Fruit fly (Drosophila melanogaster) whole organism, embryonic: ENCODE results near the gene UQCR-14L.

Experiments used
- CG10366 ChIP-seq: fragments of 200-800 bp; sonication (Bioruptor generic); IDR thresholded peaks from 2 replicates; pipeline ENCODE4 v1.3.6; 2022; ENCODE audit warnings: missing biosample characterization, missing genetic modification characterization
- CG10462 ChIP-seq: fragments of 200-800 bp; sonication (Bioruptor generic); optimal IDR thresholded peaks from 2 replicates; lab custom pipeline; 2016; ENCODE audit warnings: missing biosample characterization, missing genetic modification characterization
- CG11504 ChIP-seq: fragments of 200-800 bp; sonication (Bioruptor generic); optimal IDR thresholded peaks from 3 replicates; lab custom pipeline; 2019; ENCODE audit warnings: missing biosample characterization, mild to moderate bottlenecking, missing genetic modification characterization, moderate library complexity
- CG14014 ChIP-seq: fragments of 200-800 bp; sonication (Bioruptor generic); IDR thresholded peaks from 2 replicates; pipeline ENCODE4 v1.3.6; 2022; ENCODE audit warnings: missing biosample characterization, missing genetic modification characterization
- CG15514 ChIP-seq: fragments of 200-800 bp; sonication (Bioruptor generic); optimal IDR thresholded peaks from 3 replicates; lab custom pipeline; 2017; ENCODE audit warnings: missing biosample characterization, missing genetic modification characterization, mild to moderate bottlenecking, moderate library complexity, missing genetic modification reagents
- CG15601 ChIP-seq: fragments of 200-800 bp; sonication (Bioruptor generic); optimal IDR thresholded peaks from 3 replicates; lab custom pipeline; 2019; ENCODE audit warnings: missing biosample characterization, mild to moderate bottlenecking, missing genetic modification characterization, moderate library complexity
- CG17361 ChIP-seq: fragments of 200-800 bp; sonication (Bioruptor generic); IDR thresholded peaks from 3 replicates; pipeline ENCODE4 v1.3.6; 2022; ENCODE audit warnings: missing biosample characterization, missing genetic modification characterization
- CG31224 ChIP-seq: fragments of 200-800 bp; sonication (Bioruptor generic); IDR thresholded peaks from 2 replicates; pipeline ENCODE4 v1.3.6; 2022; ENCODE audit warnings: missing biosample characterization, missing genetic modification characterization
- CG32767 ChIP-seq: fragments of 200-800 bp; sonication (Bioruptor generic); IDR thresholded peaks from 2 replicates; pipeline ENCODE4 v1.3.6; 2022; ENCODE audit warnings: missing biosample characterization, missing genetic modification characterization
- CG34376 ChIP-seq: fragments of 200-800 bp; sonication (Bioruptor generic); optimal IDR thresholded peaks from 2 replicates; lab custom pipeline; 2018; ENCODE audit warnings: missing biosample characterization, mild to moderate bottlenecking, missing genetic modification characterization
- CG43689 ChIP-seq: fragments of 200-800 bp; sonication (Bioruptor generic); IDR thresholded peaks from 2 replicates; pipeline ENCODE4 v1.3.6; 2022; ENCODE audit warnings: missing biosample characterization, missing genetic modification characterization
- CG4424 ChIP-seq: fragments of 200-800 bp; sonication (Bioruptor generic); optimal IDR thresholded peaks from 3 replicates; lab custom pipeline; 2016; ENCODE audit warnings: missing biosample characterization, missing genetic modification characterization
- Dbx ChIP-seq: fragments of 200-800 bp; sonication (Bioruptor generic); IDR thresholded peaks from 3 replicates; pipeline ENCODE4 v1.3.6; 2022; ENCODE audit warnings: missing biosample characterization, missing genetic modification characterization
- Doc2 ChIP-seq: fragments of 200-800 bp; sonication (Bioruptor generic); IDR thresholded peaks from 2 replicates; pipeline ENCODE4 v1.3.6; 2022; ENCODE audit warnings: missing biosample characterization, missing genetic modification characterization
- Fer3 ChIP-seq: fragments of 200-800 bp; sonication (Bioruptor generic); optimal IDR thresholded peaks from 2 replicates; lab custom pipeline; 2018; ENCODE audit warnings: missing biosample characterization, mild to moderate bottlenecking, missing genetic modification characterization, moderate library complexity
- HHEX ChIP-seq: fragments of 200-800 bp; sonication (Bioruptor generic); optimal IDR thresholded peaks from 3 replicates; lab custom pipeline; 2017; ENCODE audit warnings: missing biosample characterization, mild to moderate bottlenecking, missing genetic modification characterization, missing genetic modification reagents
- HLH3B ChIP-seq: fragments of 200-800 bp; sonication (Bioruptor generic); IDR thresholded peaks from 2 replicates; pipeline ENCODE4 v1.3.6; 2022; ENCODE audit warnings: missing biosample characterization, missing genetic modification characterization
- HmgD ChIP-seq: fragments of 200-800 bp; sonication (Bioruptor generic); optimal IDR thresholded peaks from 3 replicates; lab custom pipeline; 2016; ENCODE audit warnings: missing biosample characterization, missing genetic modification characterization
- HmgZ ChIP-seq: fragments of 200-800 bp; sonication (Bioruptor generic); optimal IDR thresholded peaks from 2 replicates; lab custom pipeline; 2018; ENCODE audit warnings: missing biosample characterization, mild to moderate bottlenecking, missing genetic modification characterization
- Lpt ChIP-seq: fragments of >200 bp; optimal IDR thresholded peaks from 2 replicates; lab custom pipeline; 2018; ENCODE audit warnings: missing biosample characterization, missing genetic modification characterization
- Myb ChIP-seq: fragments of 200-800 bp; sonication (Bioruptor generic); optimal IDR thresholded peaks from 2 replicates; lab custom pipeline; 2016; ENCODE audit warnings: missing biosample characterization, missing genetic modification characterization
- Nf-YB ChIP-seq: fragments of 200-800 bp; sonication (Bioruptor generic); optimal IDR thresholded peaks from 3 replicates; lab custom pipeline; 2019; ENCODE audit warnings: missing biosample characterization, mild to moderate bottlenecking, missing genetic modification characterization, moderate library complexity
- Opbp ChIP-seq: fragments of 200-800 bp; sonication (Bioruptor generic); IDR thresholded peaks from 3 replicates; pipeline ENCODE4 v1.3.6; 2022; ENCODE audit warnings: missing biosample characterization, missing genetic modification characterization; ENCODE audit not compliant: partially characterized antibody
- Ptx1 ChIP-seq: fragments of 200-800 bp; sonication (Bioruptor generic); IDR thresholded peaks from 2 replicates; pipeline ENCODE4 v1.3.6; 2022; ENCODE audit warnings: missing biosample characterization, missing genetic modification characterization
- Scr ChIP-seq: fragments of 200-800 bp; sonication (Bioruptor generic); IDR thresholded peaks from 2 replicates; pipeline ENCODE4 v1.3.6; 2022; ENCODE audit warnings: missing biosample characterization, missing genetic modification characterization; ENCODE audit not compliant: partially characterized antibody
- YL-1 ChIP-seq: fragments of 200-800 bp; sonication (Bioruptor generic); optimal IDR thresholded peaks from 3 replicates; lab custom pipeline; 2017; ENCODE audit warnings: missing biosample characterization, mild to moderate bottlenecking, missing genetic modification characterization
- abd-A ChIP-seq: fragments of 200-800 bp; sonication (Bioruptor generic); optimal IDR thresholded peaks from 3 replicates; lab custom pipeline; 2019; ENCODE audit warnings: missing biosample characterization, mild to moderate bottlenecking, missing genetic modification characterization, moderate library complexity
- bab2 ChIP-seq: fragments of 200-800 bp; sonication (Bioruptor generic); optimal IDR thresholded peaks from 2 replicates; lab custom pipeline; 2016; ENCODE audit warnings: missing biosample characterization, missing genetic modification characterization
- bigmax ChIP-seq: fragments of 200-800 bp; sonication (Bioruptor generic); optimal IDR thresholded peaks from 2 replicates; lab custom pipeline; 2018; ENCODE audit warnings: missing biosample characterization, mild to moderate bottlenecking, missing genetic modification characterization
- cg ChIP-seq: fragments of 200-800 bp; sonication (Bioruptor generic); optimal IDR thresholded peaks from 3 replicates; lab custom pipeline; 2019; ENCODE audit warnings: missing biosample characterization, mild to moderate bottlenecking, missing genetic modification characterization, moderate library complexity
- chinmo ChIP-seq: fragments of 200-800 bp; sonication (Bioruptor generic); IDR thresholded peaks from 4 replicates; pipeline ENCODE4 v1.3.6; 2022; ENCODE audit warnings: missing biosample characterization, missing genetic modification characterization; ENCODE audit not compliant: partially characterized antibody
- croc ChIP-seq: fragments of 200-800 bp; sonication (Bioruptor generic); conservative IDR thresholded peaks from 3 replicates; pipeline ENCODE4 v1.3.6; 2022; ENCODE audit warnings: missing biosample characterization, missing genetic modification characterization
- da ChIP-seq: fragments of 200-800 bp; sonication (Bioruptor generic); optimal IDR thresholded peaks from 2 replicates; lab custom pipeline; 2016; ENCODE audit warnings: missing biosample characterization, missing genetic modification characterization
- dm ChIP-seq: fragments of 200-800 bp; sonication (Bioruptor generic); optimal IDR thresholded peaks from 3 replicates; lab custom pipeline; 2016; ENCODE audit warnings: missing biosample characterization, missing genetic modification characterization
- emc ChIP-seq: fragments of 200-800 bp; sonication (Bioruptor generic); optimal IDR thresholded peaks from 2 replicates; lab custom pipeline; 2016; ENCODE audit warnings: missing biosample characterization, missing genetic modification characterization
- exex ChIP-seq: fragments of 200-800 bp; sonication (Bioruptor generic); optimal IDR thresholded peaks from 4 replicates; lab custom pipeline; 2018; ENCODE audit warnings: missing biosample characterization, mild to moderate bottlenecking, missing genetic modification characterization, moderate library complexity
- gsb ChIP-seq: fragments of 200-800 bp; sonication (Bioruptor generic); IDR thresholded peaks from 2 replicates; pipeline ENCODE4 v1.3.6; 2022; ENCODE audit warnings: missing biosample characterization, missing genetic modification characterization
- hbn ChIP-seq: fragments of 200-800 bp; sonication (Bioruptor generic); IDR thresholded peaks from 2 replicates; pipeline ENCODE4 v1.3.6; 2022; ENCODE audit warnings: missing biosample characterization, missing genetic modification characterization; ENCODE audit not compliant: partially characterized antibody
- hth ChIP-seq: fragments of >200 bp; optimal IDR thresholded peaks from 2 replicates; lab custom pipeline; 2017; ENCODE audit warnings: inconsistent platforms
- lbe ChIP-seq: fragments of 200-800 bp; sonication (Bioruptor generic); optimal IDR thresholded peaks from 2 replicates; lab custom pipeline; 2016; ENCODE audit warnings: missing biosample characterization, mild to moderate bottlenecking, missing genetic modification characterization
- mirr ChIP-seq: fragments of 200-800 bp; sonication (Bioruptor generic); optimal IDR thresholded peaks from 3 replicates; lab custom pipeline; 2018; ENCODE audit warnings: missing biosample characterization, mild to moderate bottlenecking, missing genetic modification characterization
- nom ChIP-seq: fragments of 200-800 bp; sonication (Bioruptor generic); optimal IDR thresholded peaks from 2 replicates; lab custom pipeline; 2017; ENCODE audit warnings: missing biosample characterization, missing genetic modification characterization, mild to moderate bottlenecking, moderate library complexity, missing genetic modification reagents
- pb ChIP-seq: fragments of 200-800 bp; sonication (Bioruptor generic); optimal IDR thresholded peaks from 3 replicates; lab custom pipeline; 2016; ENCODE audit warnings: missing biosample characterization, missing genetic modification characterization
- peb ChIP-seq: fragments of 200-800 bp; sonication (Bioruptor generic); IDR thresholded peaks from 2 replicates; pipeline ENCODE4 v1.3.6; 2022; ENCODE audit warnings: missing biosample characterization, missing genetic modification characterization
- row ChIP-seq: fragments of 200-800 bp; sonication (Bioruptor generic); IDR thresholded peaks from 3 replicates; pipeline ENCODE4 v1.3.6; 2022; ENCODE audit warnings: missing biosample characterization, missing genetic modification characterization
- sd ChIP-seq: fragments of 200-800 bp; sonication (Bioruptor generic); optimal IDR thresholded peaks from 3 replicates; lab custom pipeline; 2018; ENCODE audit warnings: missing biosample characterization, mild to moderate bottlenecking, missing genetic modification characterization, moderate library complexity
- sob ChIP-seq: fragments of 200-800 bp; sonication (Bioruptor generic); IDR thresholded peaks from 2 replicates; pipeline ENCODE4 v1.3.6; 2022; ENCODE audit warnings: missing biosample characterization, missing genetic modification characterization
- vvl ChIP-seq: fragments of 200-800 bp; sonication (Bioruptor generic); IDR thresholded peaks from 2 replicates; pipeline ENCODE4 v1.3.6; 2022; ENCODE audit warnings: missing biosample characterization, missing genetic modification characterization
- zf30C ChIP-seq: fragments of 200-800 bp; sonication (Bioruptor generic); optimal IDR thresholded peaks from 3 replicates; lab custom pipeline; 2018; ENCODE audit warnings: missing biosample characterization, mild to moderate bottlenecking, missing genetic modification characterization

Gene UQCR-14L

dm6 chr3R:28332674-28333421 is 39.0 kb downstream of the UQCR-14L start (continued):
- TF ChIP-seq YL-1 (GFP tag; lab: Kevin White, UChicago) (no peak), mirr (peak; percentile 47), sob (no peak), bab2 (GFP tag; lab: Kevin White, UChicago) (no peak), Dbx (0 out of 3 replicates have a peak, but pooled peaks have one; percentile 35), peb (GFP tag; lab: Robert Waterston, UW) (no peak), emc (GFP tag; lab: Kevin White, UChicago) (no peak), exex (tag; lab: Kevin White, UChicago) (peak; percentile 13), sd (tag; lab: Kevin White, UChicago) (peak; percentile 85), CG11504 (tag; lab: Kevin White, UChicago) (peak; percentile 16), CG32767 (GFP tag; lab: Robert Waterston, UW) (no peak), CG15601 (tag; lab: Kevin White, UChicago) (no peak), chinmo (peak; percentile 91), HmgD (GFP tag; lab: Kevin White, UChicago) (no peak), row (peak; percentile 7; the same call in 1 of the 3 replicates), dm (peak; percentile 3), abd-A (tag; lab: Kevin White, UChicago) (no peak), cg (GFP tag; lab: Kevin White, UChicago) (peak; percentile 79)
- TF ChIP-seq, all 482 proteins: peak for 35

DNA sequence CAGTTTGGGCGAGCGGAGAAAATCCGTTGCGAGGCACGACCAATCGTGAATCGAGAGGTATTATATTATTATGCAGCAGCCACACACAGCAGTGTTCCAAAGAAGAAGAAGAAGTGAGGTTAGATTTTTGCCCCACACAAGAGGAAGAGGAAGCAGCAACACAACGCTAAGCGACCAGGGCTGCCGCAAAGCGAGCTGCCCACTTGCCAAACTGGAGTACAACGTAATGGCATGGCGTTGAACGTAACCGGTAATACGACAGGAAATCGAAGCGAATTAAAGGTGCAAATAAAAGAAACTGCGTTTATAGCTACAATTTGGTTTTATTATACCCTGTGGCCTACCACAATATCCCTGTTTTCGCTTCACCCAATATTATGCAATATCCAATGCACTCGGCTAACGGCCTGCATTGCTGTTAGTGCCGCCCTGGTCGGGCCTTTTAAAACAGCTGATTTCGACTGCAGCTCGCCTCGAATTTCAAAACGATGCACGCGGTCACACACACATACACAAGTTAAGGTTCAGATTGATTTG is 41.7 kb downstream of the UQCR-14L start:
- TF ChIP-seq Fer3 (tag; lab: Kevin White, UChicago) (peak; percentile 69), CG10366 (GFP tag; lab: Robert Waterston, UW) (peak; percentile 57), CG15514 (GFP tag; lab: Kevin White, UChicago) (peak; percentile 75), HLH3B (GFP tag; lab: Robert Waterston, UW) (peak; percentile 65), Doc2 (GFP tag; lab: Robert Waterston, UW) (no peak), vvl (GFP tag; lab: Robert Waterston, UW) (peak; percentile 73), CG4424 (GFP tag; lab: Kevin White, UChicago) (peak; percentile 79), Scr (GFP tag; lab: Robert Waterston, UW) (no peak; the same call in 1 of the 2 replicates), Ptx1 (GFP tag; lab: Robert Waterston, UW) (peak; percentile 74), CG10462 (GFP tag; lab: Kevin White, UChicago) (peak; percentile 44), pb (GFP tag; lab: Kevin White, UChicago) (peak; percentile 65), da (GFP tag; lab: Kevin White, UChicago) (peak; percentile 31), CG14014 (peak; percentile 72), CG34376 (GFP tag; lab: Kevin White, UChicago) (peak; percentile 86), Nf-YB (peak; percentile 60), HHEX (peak; percentile 82), hth (lab: Kevin White, UChicago) (no peak), Opbp (GFP tag; lab: Robert Waterston, UW) (0 out of 3 replicates have a peak, but pooled peaks have one; percentile 42), bigmax (GFP tag; lab: Kevin White, UChicago) (peak; percentile 100), CG43689 (GFP tag; lab: Robert Waterston, UW) (0 out of 2 replicates have a peak, but pooled peaks have one; percentile 41), Myb (peak; percentile 75), zf30C (GFP tag; lab: Kevin White, UChicago) (peak; percentile 10), hbn (GFP tag; lab: Robert Waterston, UW) (no peak), nom (peak; percentile 47), gsb (GFP tag; lab: Robert Waterston, UW) (0 out of 2 replicates have a peak, but pooled peaks have one; percentile 34), CG17361 (GFP tag; lab: Robert Waterston, UW) (peak; percentile 68; the same call in 2 of the 3 replicates), CG31224 (GFP tag; lab: Robert Waterston, UW) (peak; percentile 33; the same call in 1 of the 2 replicates), croc (peak; percentile 55; the same call in 2 of the 3 replicates), Lpt (no peak), HmgZ (tag; lab: Kevin White, UChicago) (peak; percentile 80), lbe (GFP tag; lab: Kevin White, UChicago) (peak; percentile 51)
